Fruit fly (Drosophila melanogaster): ENCODE results near the gene CG6244.

Gene CG6244

dm6 chr3L:15826347-15826984 is 18.3 kb downstream of the CG6244 start, which contains the start of the genes DCP2 and dbo (continued):
- TF ChIP-seq dmrt11E (tag; optimal IDR thresholded peaks at IDR 0.05) = peak; percentile 34
- no peak for TF ChIP-seq Trl (optimal IDR thresholded peaks at IDR 0.05)
- TF ChIP-seq Trl (GFP tag; optimal IDR thresholded peaks at IDR 0.05) = no peak
- peak; percentile 66 for TF ChIP-seq CG42726 (GFP tag; IDR thresholded peaks at IDR 0.05; ENCODE audit: partially characterized antibody)
- TF ChIP-seq seq (GFP tag; IDR thresholded peaks at IDR 0.05) = peak; percentile 44; the same call in 1 of the 2 replicates
- no peak for TF ChIP-seq CG12236 (GFP tag; optimal IDR thresholded peaks at IDR 0.05)
- peak; percentile 23 for TF ChIP-seq Six4 (GFP tag; optimal IDR thresholded peaks at IDR 0.05)
- TF ChIP-seq CG8281 (tag; optimal IDR thresholded peaks at IDR 0.05) = no peak
- peak; percentile 56 for TF ChIP-seq CG4328 (GFP tag; optimal IDR thresholded peaks at IDR 0.05)
- no peak; the same call in 1 of the 2 replicates for TF ChIP-seq onecut (GFP tag; IDR thresholded peaks at IDR 0.05)
- TF ChIP-seq p53 (GFP tag; optimal IDR thresholded peaks at IDR 0.05) = no peak
- no peak for TF ChIP-seq Dip2 (GFP tag; IDR thresholded peaks at IDR 0.05)
- no peak for TF ChIP-seq TFAM (GFP tag; optimal IDR thresholded peaks at IDR 0.05)
- no peak for TF ChIP-seq Mad (GFP tag; optimal IDR thresholded peaks at IDR 0.05)
- no peak for TF ChIP-seq CkIIα-i1 (GFP tag; IDR thresholded peaks at IDR 0.05)
- peak; percentile 69 for TF ChIP-seq CG17829 (tag; optimal IDR thresholded peaks at IDR 0.05)
- TF ChIP-seq E2f1 (GFP tag; IDR thresholded peaks at IDR 0.05) = peak; percentile 74
- peak; percentile 64 for TF ChIP-seq CG14441 (GFP tag; IDR thresholded peaks at IDR 0.05)
- TF ChIP-seq CG32772 (GFP tag; IDR thresholded peaks at IDR 0.05) = no peak
- peak; percentile 53 for TF ChIP-seq Dip3 (GFP tag; optimal IDR thresholded peaks at IDR 0.05)
- peak; percentile 75 for TF ChIP-seq CG13296 (GFP tag; optimal IDR thresholded peaks at IDR 0.05)
- TF ChIP-seq CG18764 (GFP tag; optimal IDR thresholded peaks at IDR 0.05) = peak; percentile 43
- peak; percentile 81 for TF ChIP-seq sna (GFP tag; IDR thresholded peaks at IDR 0.05; ENCODE audit: partially characterized antibody)
- no peak for TF ChIP-seq peb (GFP tag; IDR thresholded peaks at IDR 0.05)
- TF ChIP-seq CrebB (tag; optimal IDR thresholded peaks at IDR 0.05) = peak; percentile 11
- TF ChIP-seq CG14710 (tag; optimal IDR thresholded peaks at IDR 0.05) = peak; percentile 81
- TF ChIP-seq ac (GFP tag; optimal IDR thresholded peaks at IDR 0.05) = no peak
- peak; percentile 80 for TF ChIP-seq inv (GFP tag; IDR thresholded peaks at IDR 0.05; ENCODE audit: partially characterized antibody)
- TF ChIP-seq Camta (GFP tag; optimal IDR thresholded peaks at IDR 0.05) = no peak
- no peak for TF ChIP-seq CG6813 (GFP tag; optimal IDR thresholded peaks at IDR 0.05)
- peak; percentile 55 for TF ChIP-seq CG1233 (GFP tag; optimal IDR thresholded peaks at IDR 0.05)
- no peak for TF ChIP-seq usp (GFP tag; optimal IDR thresholded peaks at IDR 0.05)
- TF ChIP-seq Hr39 (optimal IDR thresholded peaks at IDR 0.05) = no peak
- TF ChIP-seq pb (GFP tag; optimal IDR thresholded peaks at IDR 0.05) = no peak
- no peak for TF ChIP-seq Hand (GFP tag; optimal IDR thresholded peaks at IDR 0.05)
- no peak for TF ChIP-seq nau (GFP tag; optimal IDR thresholded peaks at IDR 0.05)
- no peak for TF ChIP-seq sr (GFP tag; IDR thresholded peaks at IDR 0.05)
- no peak for TF ChIP-seq CG12219 (GFP tag; optimal IDR thresholded peaks at IDR 0.05)
- TF ChIP-seq fd96Cb (tag; optimal IDR thresholded peaks at IDR 0.05) = peak; percentile 50
- peak; percentile 27 for TF ChIP-seq stwl (tag; optimal IDR thresholded peaks at IDR 0.05)
- TF ChIP-seq Optix (GFP tag; IDR thresholded peaks at IDR 0.05) = no peak
- TF ChIP-seq wek (GFP tag; optimal IDR thresholded peaks at IDR 0.05) = no peak
- TF ChIP-seq CG31388 (GFP tag; optimal IDR thresholded peaks at IDR 0.05) = peak; percentile 51
- peak; percentile 91 for TF ChIP-seq CG9932 (GFP tag; IDR thresholded peaks at IDR 0.05)
- TF ChIP-seq E2f2 (GFP tag; IDR thresholded peaks at IDR 0.05) = peak; percentile 30; the same call in 1 of the 2 replicates
- no peak for TF ChIP-seq en (GFP tag; optimal IDR thresholded peaks at IDR 0.05)
- TF ChIP-seq CG4820 (GFP tag; optimal IDR thresholded peaks at IDR 0.05) = peak; percentile 7
- no peak for TF ChIP-seq Jarid2 (GFP tag; optimal IDR thresholded peaks at IDR 0.05)
- TF ChIP-seq CG18476 (GFP tag; optimal IDR thresholded peaks at IDR 0.05) = peak; percentile 43
- peak; percentile 26 for TF ChIP-seq CG1603 (tag; optimal IDR thresholded peaks at IDR 0.05)
- TF ChIP-seq CG5245 (GFP tag; optimal IDR thresholded peaks at IDR 0.05) = no peak

Measured in whole organism, embryonic.